Fruit fly (Drosophila melanogaster) whole organism, pupa: Measurements from ENCODE around the gene Pdp1.

Source experiments
- CG10348 ChIP-seq: fragments of 200-800 bp; sonication (Bioruptor generic); IDR thresholded peaks from 2 replicates; pipeline ENCODE4 v1.3.6; 2022; ENCODE audit warnings: missing biosample characterization, missing genetic modification characterization
- CG12605 ChIP-seq: fragments of 200-800 bp; sonication (Bioruptor generic); IDR thresholded peaks from 2 replicates; pipeline ENCODE4 v1.3.6; 2022; ENCODE audit warnings: missing biosample characterization, missing genetic modification characterization
- CG13204 ChIP-seq: fragments of 200-800 bp; sonication (Bioruptor generic); optimal IDR thresholded peaks from 2 replicates; lab custom pipeline; 2018; ENCODE audit warnings: missing biosample characterization, mild to moderate bottlenecking, missing genetic modification characterization, moderate library complexity
- CG14655 ChIP-seq: fragments of 200-800 bp; sonication (Bioruptor generic); optimal IDR thresholded peaks from 3 replicates; lab custom pipeline; 2017; ENCODE audit warnings: mild to moderate bottlenecking, missing biosample characterization, missing genetic modification reagents, missing genetic modification characterization
- CG15710 ChIP-seq: fragments of 200-800 bp; sonication (Bioruptor generic); optimal IDR thresholded peaks from 2 replicates; lab custom pipeline; 2018; ENCODE audit warnings: missing biosample characterization, mild to moderate bottlenecking, missing genetic modification characterization, moderate library complexity
- CG17806 ChIP-seq: fragments of 200-800 bp; sonication (Bioruptor generic); optimal IDR thresholded peaks from 2 replicates; lab custom pipeline; 2018; ENCODE audit warnings: missing biosample characterization, mild to moderate bottlenecking, missing genetic modification characterization, moderate library complexity
- CG32121 ChIP-seq: fragments of 200-800 bp; sonication (Bioruptor generic); IDR thresholded peaks from 2 replicates; pipeline ENCODE4 v1.3.6; 2022; ENCODE audit warnings: missing biosample characterization, missing genetic modification characterization
- CG34367 ChIP-seq: fragments of 200-800 bp; sonication (Bioruptor generic); optimal IDR thresholded peaks from 2 replicates; lab custom pipeline; 2018; ENCODE audit warnings: missing biosample characterization, mild to moderate bottlenecking, missing genetic modification characterization
- CG4496 ChIP-seq: fragments of 200-800 bp; sonication (Bioruptor generic); IDR thresholded peaks from 3 replicates; pipeline ENCODE4 v1.3.6; 2022; ENCODE audit warnings: missing biosample characterization, missing genetic modification characterization
- CG8159 ChIP-seq: fragments of 200-800 bp; sonication (Bioruptor generic); optimal IDR thresholded peaks from 3 replicates; lab custom pipeline; 2018; ENCODE audit warnings: missing biosample characterization, mild to moderate bottlenecking, missing genetic modification characterization, moderate library complexity
- CG8301 ChIP-seq: fragments of 200-800 bp; sonication (Bioruptor generic); optimal IDR thresholded peaks from 2 replicates; lab custom pipeline; 2018; ENCODE audit warnings: missing biosample characterization, mild to moderate bottlenecking, missing genetic modification characterization
- CG9948 ChIP-seq: fragments of 200-800 bp; sonication (Bioruptor generic); optimal IDR thresholded peaks from 2 replicates; lab custom pipeline; 2018; ENCODE audit warnings: missing biosample characterization, mild to moderate bottlenecking, missing genetic modification characterization, moderate library complexity
- D1 ChIP-seq: fragments of 200-800 bp; sonication (Bioruptor generic); optimal IDR thresholded peaks from 2 replicates; lab custom pipeline; 2018; ENCODE audit warnings: missing biosample characterization, mild to moderate bottlenecking, missing genetic modification characterization, moderate library complexity
- EcR ChIP-seq: fragments of 200-800 bp; sonication (Bioruptor generic); optimal IDR thresholded peaks from 3 replicates; lab custom pipeline; 2019; ENCODE audit warnings: missing biosample characterization, missing genetic modification characterization, mild to moderate bottlenecking, moderate library complexity, missing genetic modification reagents
- Ets98B ChIP-seq: fragments of 200-800 bp; sonication (Bioruptor generic); IDR thresholded peaks from 2 replicates; pipeline ENCODE4 v1.3.6; 2022; ENCODE audit warnings: missing biosample characterization, missing genetic modification characterization
- Pif1A ChIP-seq: fragments of 200-800 bp; sonication (Bioruptor generic); optimal IDR thresholded peaks from 3 replicates; lab custom pipeline; 2016; ENCODE audit warnings: missing biosample characterization, missing genetic modification characterization
- Pif1B ChIP-seq: fragments of 200-800 bp; sonication (Bioruptor generic); optimal IDR thresholded peaks from 3 replicates; lab custom pipeline; 2016; ENCODE audit warnings: missing biosample characterization, missing genetic modification characterization
- Snoo ChIP-seq: fragments of 200-800 bp; sonication (Bioruptor generic); optimal IDR thresholded peaks from 3 replicates; lab custom pipeline; 2017; ENCODE audit warnings: missing biosample characterization, mild to moderate bottlenecking, missing genetic modification characterization, inconsistent platforms
- fd96Ca ChIP-seq: fragments of 200-800 bp; sonication (Bioruptor generic); IDR thresholded peaks from 3 replicates; pipeline ENCODE4 v1.3.6; 2022; ENCODE audit warnings: missing biosample characterization, missing genetic modification characterization
- gl ChIP-seq: fragments of 200-800 bp; sonication (Bioruptor generic); optimal IDR thresholded peaks from 2 replicates; lab custom pipeline; 2018; ENCODE audit warnings: missing biosample characterization, mild to moderate bottlenecking, missing genetic modification characterization
- rn ChIP-seq: fragments of 200-800 bp; sonication (Bioruptor generic); IDR thresholded peaks from 2 replicates; pipeline ENCODE4 v1.3.6; 2022; ENCODE audit warnings: missing biosample characterization, missing genetic modification characterization

Pdp1 gene

DNA sequence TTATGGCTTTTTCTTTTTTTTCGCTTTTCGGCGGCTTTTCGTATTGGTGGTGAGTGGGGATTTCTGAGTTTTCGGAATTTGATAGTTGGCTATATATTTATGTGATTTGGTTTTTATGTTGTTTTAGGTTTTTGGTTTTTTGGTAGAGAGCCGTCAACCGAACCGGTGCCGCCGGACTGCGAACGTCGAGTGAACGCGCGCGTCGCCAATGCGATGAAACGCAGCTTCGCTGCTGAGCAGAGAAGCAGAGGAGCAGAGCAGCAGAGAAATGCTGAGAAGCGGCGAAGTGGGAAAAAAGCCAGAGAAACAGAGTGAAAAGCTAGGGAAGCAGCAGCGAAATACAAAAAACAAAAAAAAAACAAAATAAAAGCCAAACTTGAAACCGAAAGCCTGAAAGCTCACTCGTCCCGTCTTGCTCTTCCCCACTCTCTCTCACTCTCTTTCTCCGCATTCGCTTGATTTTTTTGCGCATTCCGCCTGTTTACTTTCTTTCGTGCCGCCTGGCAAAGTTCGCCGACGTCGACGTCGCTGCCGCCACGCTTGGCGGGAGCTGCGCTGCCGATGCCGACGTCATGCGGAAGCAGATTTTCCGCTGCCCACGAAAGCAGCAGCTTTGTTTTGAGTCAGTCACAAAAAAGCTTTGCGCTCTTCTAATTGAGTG lies 39.2 kb downstream of the Pdp1 start:
- no peak for TF ChIP-seq D1 (tag; lab: Kevin White, UChicago)
- 0 out of 2 replicates have a peak, but pooled peaks have one; percentile 5 for TF ChIP-seq rn (GFP tag; lab: Robert Waterston, UW)
- no peak for TF ChIP-seq CG10348 (GFP tag; lab: Robert Waterston, UW)
- TF ChIP-seq CG4496 (GFP tag; lab: Robert Waterston, UW) = peak; percentile 67; the same call in 2 of the 3 replicates
- TF ChIP-seq CG32121 (GFP tag; lab: Robert Waterston, UW) = peak; percentile 25; the same call in 1 of the 2 replicates
- no peak for TF ChIP-seq gl (tag; lab: Kevin White, UChicago)
- 0 out of 3 replicates have a peak, but pooled peaks have one; percentile 19 for TF ChIP-seq fd96Ca
- peak; percentile 50; the same call in 1 of the 2 replicates for TF ChIP-seq CG12605 (GFP tag; lab: Robert Waterston, UW)
- peak; percentile 54; the same call in 1 of the 2 replicates for TF ChIP-seq Ets98B (GFP tag; lab: Robert Waterston, UW)
- TF ChIP-seq Pif1B (GFP tag; lab: Kevin White, UChicago) = peak; percentile 20
- peak; percentile 1 for TF ChIP-seq CG13204 (GFP tag; lab: Kevin White, UChicago)
- TF ChIP-seq, all 21 proteins: peak for 8

DNA sequence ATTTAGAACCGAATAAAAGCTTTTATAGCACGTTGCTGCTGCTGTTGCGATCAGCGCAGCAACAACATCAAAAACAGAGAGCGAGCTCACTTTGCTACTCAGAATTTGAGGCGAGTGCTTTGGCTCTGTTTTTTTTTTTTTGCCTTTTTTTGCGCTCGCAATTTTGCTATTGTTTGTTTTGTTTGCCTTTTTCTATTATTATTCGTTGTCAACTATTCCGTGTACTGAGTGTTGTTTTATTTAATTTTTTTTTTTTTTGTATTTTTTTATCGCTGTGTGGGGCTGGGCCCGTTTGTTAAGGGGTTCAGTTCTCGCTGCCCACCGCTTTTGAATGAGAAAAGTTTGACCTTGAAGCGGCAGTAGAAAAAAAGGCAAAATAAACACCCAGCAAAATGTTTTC lies 40.4 kb downstream of the Pdp1 start:
- TF ChIP-seq CG12605 (GFP tag; lab: Robert Waterston, UW) = peak; percentile 72
- peak; percentile 55 for TF ChIP-seq CG32121 (GFP tag; lab: Robert Waterston, UW)
- TF ChIP-seq CG4496 (GFP tag; lab: Robert Waterston, UW) = 0 out of 3 replicates have a peak, but pooled peaks have one; percentile 46
- TF ChIP-seq fd96Ca = 0 out of 3 replicates have a peak, but pooled peaks have one; percentile 28
- no peak for TF ChIP-seq CG8159
- TF ChIP-seq CG10348 (GFP tag; lab: Robert Waterston, UW) = no peak
- peak; percentile 54; the same call in 1 of the 2 replicates for TF ChIP-seq Ets98B (GFP tag; lab: Robert Waterston, UW)
- no peak for TF ChIP-seq Pif1A (GFP tag; lab: Kevin White, UChicago)

- TF ChIP-seq EcR (GFP tag; lab: Kevin White, UChicago) (no peak), CG13204 (GFP tag; lab: Kevin White, UChicago) (peak; percentile 4)
Observed at dm6 chr3L:7826187-7826586, 41.0 kb downstream of the Pdp1 start.

DNA sequence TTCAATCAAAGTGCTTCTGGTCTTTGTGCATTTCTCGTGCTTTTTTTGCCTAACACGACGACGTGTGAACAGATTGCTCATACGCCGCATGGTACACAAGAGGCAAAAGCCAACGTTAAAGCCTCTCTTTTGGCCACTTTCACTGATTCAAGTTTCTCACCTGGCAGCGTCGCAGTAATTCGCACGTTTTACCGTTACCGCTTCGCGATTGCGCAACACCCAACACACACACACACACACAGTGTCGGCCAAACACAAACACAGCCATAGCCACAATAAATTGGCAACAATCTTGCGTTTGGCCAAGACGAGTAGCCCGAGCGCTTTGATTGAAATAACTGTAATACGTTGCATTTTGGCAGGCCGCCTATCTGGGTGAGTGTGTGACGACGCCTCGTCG lies 44.0 kb downstream of the Pdp1 start:
- TF ChIP-seq CG14655 (GFP tag; lab: Kevin White, UChicago) (no peak), CG32121 (GFP tag; lab: Robert Waterston, UW) (0 out of 2 replicates have a peak, but pooled peaks have one; percentile 20)

DNA sequence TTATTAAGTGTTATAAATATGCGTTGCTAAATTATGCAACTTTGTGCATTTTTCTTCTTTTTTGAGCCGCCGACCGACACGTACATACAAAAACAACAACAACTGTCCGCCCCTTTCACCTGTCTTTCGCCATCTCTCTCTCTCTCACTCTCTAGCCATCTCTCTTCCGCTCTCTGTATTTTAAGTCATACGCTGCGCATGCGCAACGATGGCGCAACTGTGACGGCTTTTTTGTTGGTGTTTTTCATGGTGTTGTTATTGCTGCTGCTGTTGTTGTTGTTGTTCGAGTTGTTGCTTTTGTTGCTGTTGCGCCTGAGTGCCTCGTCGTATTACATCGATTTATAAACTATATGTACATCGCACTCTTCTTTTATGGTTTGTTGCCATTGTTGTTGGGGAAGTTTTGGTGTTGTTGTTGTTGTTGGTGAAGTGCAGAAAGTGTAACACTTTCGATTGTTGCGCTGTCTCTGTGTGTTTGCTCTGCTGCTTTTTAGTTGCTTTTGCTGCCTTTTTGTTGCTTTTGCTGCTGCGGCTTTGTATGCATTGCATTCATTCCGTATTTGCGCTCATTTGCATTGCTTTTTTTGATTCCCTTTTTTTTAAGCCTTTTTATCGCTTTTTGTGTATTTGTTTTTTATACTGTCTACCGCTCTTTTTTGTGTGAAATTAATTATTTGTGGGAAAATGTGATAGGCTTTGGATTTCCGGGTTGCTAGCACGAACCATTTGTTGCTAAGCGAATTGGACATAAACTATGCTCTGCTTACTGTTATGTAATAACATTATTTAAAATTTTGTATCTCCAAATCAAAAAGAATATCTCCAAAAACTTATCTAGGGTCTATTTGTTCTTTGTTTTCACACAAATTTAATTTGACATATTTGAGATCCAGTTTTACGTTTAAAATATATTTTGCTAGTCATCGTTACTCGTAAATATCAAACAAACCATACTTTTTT lies 45.3 kb downstream of the Pdp1 start:
- TF ChIP-seq CG12605 (GFP tag; lab: Robert Waterston, UW) = 0 out of 2 replicates have a peak, but pooled peaks have one; percentile 9
- TF ChIP-seq Snoo (tag; lab: Kevin White, UChicago) = no peak

- TF ChIP-seq CG10348 (GFP tag; lab: Robert Waterston, UW) (no peak), CG15710 (no peak)
Observed at dm6 chr3L:7821169-7821568, 46.0 kb downstream of the Pdp1 start.

dm6 chr3L:7820236-7820635 lies 46.9 kb downstream of the Pdp1 start:
- TF ChIP-seq CG32121 (GFP tag; lab: Robert Waterston, UW) (no peak), CG17806 (tag; lab: Kevin White, UChicago) (no peak), CG15710 (no peak), CG12605 (GFP tag; lab: Robert Waterston, UW) (no peak), CG8159 (no peak), gl (tag; lab: Kevin White, UChicago) (no peak), D1 (tag; lab: Kevin White, UChicago) (no peak), CG14655 (GFP tag; lab: Kevin White, UChicago) (no peak), CG34367 (no peak), CG8301 (tag; lab: Kevin White, UChicago) (no peak), rn (GFP tag; lab: Robert Waterston, UW) (no peak), CG13204 (GFP tag; lab: Kevin White, UChicago) (no peak), EcR (GFP tag; lab: Kevin White, UChicago) (no peak), fd96Ca (no peak), CG9948 (tag; lab: Kevin White, UChicago) (no peak), Pif1A (GFP tag; lab: Kevin White, UChicago) (no peak), Snoo (tag; lab: Kevin White, UChicago) (no peak), CG10348 (GFP tag; lab: Robert Waterston, UW) (no peak)
- TF ChIP-seq, all 21 proteins: peak for 0
